Worm (Caenorhabditis elegans): ENCODE results near the gene ZC239.13.

DNA sequence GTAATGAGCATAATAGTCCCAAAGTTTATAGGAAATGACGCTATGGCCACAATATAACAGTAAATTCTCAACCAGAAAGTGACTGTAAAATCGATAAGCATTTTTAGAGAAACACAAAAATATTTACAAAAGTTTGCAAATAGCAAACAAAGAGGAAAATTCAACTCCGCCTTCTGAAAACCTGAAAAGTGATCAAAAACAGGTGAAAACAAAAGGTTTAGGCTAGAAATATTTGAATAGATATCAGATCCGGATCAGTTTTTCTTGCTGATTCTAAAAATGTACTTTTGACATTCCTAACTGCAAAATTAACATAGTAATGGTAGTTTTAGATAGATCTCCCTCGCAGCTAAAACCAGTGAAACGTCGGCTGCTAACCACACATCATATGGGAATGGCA, 23.6 kb downstream of the ZC239.13 start, which contains the start of gene sri-51:
- TF ChIP-seq ceh-13 (GFP tag; optimal IDR thresholded peaks at IDR 0.05) = no peak
- TF ChIP-seq ama-1 (optimal IDR thresholded peaks at IDR 0.05) = no peak
- no peak for TF ChIP-seq hmg-4 (GFP tag; optimal IDR thresholded peaks at IDR 0.05)
- TF ChIP-seq F13C5.2 (tag; optimal IDR thresholded peaks at IDR 0.05) = no peak
- TF ChIP-seq tbx-11 (GFP tag; IDR thresholded peaks at IDR 0.05) = no peak
- no peak for TF ChIP-seq ceh-36 (tag; optimal IDR thresholded peaks at IDR 0.05)
- TF ChIP-seq flt-1 (GFP tag; IDR thresholded peaks at IDR 0.05) = no peak
- TF ChIP-seq ets-7 (tag; optimal IDR thresholded peaks at IDR 0.05) = no peak
- no peak for TF ChIP-seq B0310.2 (tag; optimal IDR thresholded peaks at IDR 0.05)
- TF ChIP-seq pes-1 (GFP tag; IDR thresholded peaks at IDR 0.05) = no peak
